Fruit fly (Drosophila melanogaster): ENCODE measurements around the gene emc.

emc gene

DNA sequence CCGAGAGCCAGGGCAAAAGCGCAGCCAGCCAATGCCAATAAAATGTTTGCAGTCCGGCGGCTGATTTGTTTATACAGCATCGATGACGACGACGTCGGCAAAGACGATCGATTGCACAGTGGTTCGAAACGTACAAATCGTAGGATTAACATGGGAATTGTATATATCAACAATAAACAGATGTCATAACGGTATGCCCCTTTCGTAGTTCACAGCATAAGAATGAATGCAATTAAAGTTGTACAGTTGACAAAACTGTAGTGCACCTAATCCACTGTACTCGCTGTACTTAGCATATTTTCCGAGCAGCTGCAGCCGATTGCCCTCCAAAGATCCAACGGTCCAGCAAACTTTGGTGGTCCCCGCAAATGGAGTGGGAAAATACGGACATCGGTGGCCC lies 22.2 kb downstream of the emc start (continued):
- TF ChIP-seq kah (GFP tag; optimal IDR thresholded peaks at IDR 0.05): peak; percentile 45
- peak; percentile 79 for TF ChIP-seq ci (GFP tag; IDR thresholded peaks at IDR 0.05)
- TF ChIP-seq repo (GFP tag; optimal IDR thresholded peaks at IDR 0.05): no peak
- TF ChIP-seq CG14965 (GFP tag; optimal IDR thresholded peaks at IDR 0.05; ENCODE audit: borderline replicate concordance): no peak
- TF ChIP-seq bowl (GFP tag; IDR thresholded peaks at IDR 0.05): no peak
- TF ChIP-seq gce (GFP tag; IDR thresholded peaks at IDR 0.05): peak; percentile 79; the same call in 2 of the 3 replicates
- TF ChIP-seq Hmx (GFP tag; optimal IDR thresholded peaks at IDR 0.05): no peak
- peak; percentile 55; the same call in 1 of the 2 replicates for TF ChIP-seq sim (GFP tag; IDR thresholded peaks at IDR 0.05)
- no peak for TF ChIP-seq Neu2 (GFP tag; optimal IDR thresholded peaks at IDR 0.05; ENCODE audit: borderline replicate concordance)
- TF ChIP-seq CG9797 (GFP tag; optimal IDR thresholded peaks at IDR 0.05): no peak
- peak; percentile 65 for TF ChIP-seq CG4730 (GFP tag; IDR thresholded peaks at IDR 0.05)
- no peak for TF ChIP-seq BEAF-32 (GFP tag; optimal IDR thresholded peaks at IDR 0.05)
- TF ChIP-seq bcd (GFP tag; optimal IDR thresholded peaks at IDR 0.05): peak; percentile 59
- no peak for TF ChIP-seq cad (GFP tag; optimal IDR thresholded peaks at IDR 0.05)
- TF ChIP-seq CG17359 (tag; optimal IDR thresholded peaks at IDR 0.05): peak; percentile 78
- TF ChIP-seq fu2 (GFP tag; optimal IDR thresholded peaks at IDR 0.05): no peak
- TF ChIP-seq CG9817 (tag; optimal IDR thresholded peaks at IDR 0.05): no peak
- TF ChIP-seq Drgx (GFP tag; IDR thresholded peaks at IDR 0.05): peak; percentile 81
- TF ChIP-seq tup (GFP tag; optimal IDR thresholded peaks at IDR 0.05): no peak
- peak; percentile 1 for TF ChIP-seq sd (tag; optimal IDR thresholded peaks at IDR 0.05)
- no peak for TF ChIP-seq toy (GFP tag; IDR thresholded peaks at IDR 0.05)
- no peak for TF ChIP-seq CG2889 (GFP tag; IDR thresholded peaks at IDR 0.05)
- no peak for TF ChIP-seq pan (optimal IDR thresholded peaks at IDR 0.05)
- TF ChIP-seq pan (GFP tag; optimal IDR thresholded peaks at IDR 0.05 in 1 of 2, IDR thresholded peaks at IDR 0.05 in 1 of 2): peak in 1 of 2 experiments; percentile 77
- TF ChIP-seq Jarid2 (GFP tag; optimal IDR thresholded peaks at IDR 0.05): peak; percentile 2
- TF ChIP-seq CG18476 (GFP tag; optimal IDR thresholded peaks at IDR 0.05): peak; percentile 29
- peak; percentile 66 for TF ChIP-seq run (tag; optimal IDR thresholded peaks at IDR 0.05)
- peak; percentile 5 for TF ChIP-seq CG4282 (GFP tag; optimal IDR thresholded peaks at IDR 0.05)
- TF ChIP-seq CG2199 (GFP tag; IDR thresholded peaks at IDR 0.05): 0 out of 3 replicates have a peak, but pooled peaks have one; percentile 55
- TF ChIP-seq ftz-f1 (GFP tag; optimal IDR thresholded peaks at IDR 0.05): no peak
- peak; percentile 74; the same call in 1 of the 2 replicates for TF ChIP-seq Awh (GFP tag; IDR thresholded peaks at IDR 0.05)
- TF ChIP-seq unc-4 (GFP tag; IDR thresholded peaks at IDR 0.05; ENCODE audit: partially characterized antibody): no peak
- TF ChIP-seq CG4707 (GFP tag; optimal IDR thresholded peaks at IDR 0.05): peak; percentile 63
- TF ChIP-seq eve (GFP tag; optimal IDR thresholded peaks at IDR 0.05): peak in 1 of 2 experiments; percentile 75
- peak; percentile 80 for TF ChIP-seq Oli (tag; optimal IDR thresholded peaks at IDR 0.05)
- TF ChIP-seq CG12236 (GFP tag; optimal IDR thresholded peaks at IDR 0.05): peak; percentile 4
- peak; percentile 35 for TF ChIP-seq maf-S (GFP tag; optimal IDR thresholded peaks at IDR 0.05)
- TF ChIP-seq CG10147 (GFP tag; optimal IDR thresholded peaks at IDR 0.05): no peak
- TF ChIP-seq Chrac-16 (GFP tag; optimal IDR thresholded peaks at IDR 0.05): peak; percentile 40
- peak; percentile 36 for TF ChIP-seq CG8281 (tag; optimal IDR thresholded peaks at IDR 0.05)
- peak; percentile 94 for TF ChIP-seq sens (GFP tag)
- TF ChIP-seq Sox102F (GFP tag; optimal IDR thresholded peaks at IDR 0.05): peak; percentile 89
- peak; percentile 59 for TF ChIP-seq Sox100B (GFP tag; optimal IDR thresholded peaks at IDR 0.05)
- TF ChIP-seq Opbp (GFP tag; IDR thresholded peaks at IDR 0.05; ENCODE audit: partially characterized antibody): no peak
- no peak for TF ChIP-seq CG10274 (GFP tag; optimal IDR thresholded peaks at IDR 0.05)
- TF ChIP-seq CG2875 (GFP tag; optimal IDR thresholded peaks at IDR 0.05): peak; percentile 67
- TF ChIP-seq CG5245 (GFP tag; optimal IDR thresholded peaks at IDR 0.05): peak; percentile 56
- no peak for TF ChIP-seq CG6272 (GFP tag; IDR thresholded peaks at IDR 0.05)
- peak; percentile 83 for TF ChIP-seq dysf (GFP tag; IDR thresholded peaks at IDR 0.05)
- peak; percentile 78 for TF ChIP-seq CG12071 (GFP tag; optimal IDR thresholded peaks at IDR 0.05)
- TF ChIP-seq Bteb2 (GFP tag; optimal IDR thresholded peaks at IDR 0.05): no peak
